Worm (Caenorhabditis elegans) whole organism, L4/young adult: ENCODE measurements around the gene srx-102.

Source experiments
- dao-5 ChIP-seq: sonication (generic microtip); optimal IDR thresholded peaks from 2 replicates; lab custom pipeline; 2016; ENCODE audit warnings: missing genotype, missing genetic modification characterization, moderate library complexity, missing compliant biosample characterization
- him-1 ChIP-seq: sonication (generic microtip); optimal IDR thresholded peaks from 2 replicates; lab custom pipeline; 2016; ENCODE audit warnings: missing genotype, missing genetic modification reagents, missing genetic modification characterization, missing compliant biosample characterization

- no peak for TF ChIP-seq him-1 (tag; lab: Kevin White, UChicago)
- TF ChIP-seq dao-5 (tag; lab: Kevin White, UChicago) = no peak
Observed at ce11 chrII:3647111-3647510, 47.5 kb downstream of the srx-102 start, which contains the start of gene fbxb-33.
